Worm (Caenorhabditis elegans) whole organism, early embryonic: ENCODE results near the gene cyp-14A1.

Experiments
- B0310.2 ChIP-seq: sonication (generic microtip); optimal IDR thresholded peaks from 2 replicates; lab custom pipeline; 2016; ENCODE audit warnings: mild to moderate bottlenecking, missing genetic modification characterization, missing compliant biosample characterization
- F13C5.2 ChIP-seq: sonication (generic microtip); optimal IDR thresholded peaks from 2 replicates; lab custom pipeline; 2017; ENCODE audit warnings: mild to moderate bottlenecking, missing genetic modification characterization, inconsistent platforms, missing compliant biosample characterization
- aly-1 ChIP-seq: sonication (generic microtip); optimal IDR thresholded peaks from 2 replicates; lab custom pipeline; 2016; ENCODE audit warnings: missing genetic modification characterization, missing compliant biosample characterization
- ama-1 ChIP-seq: fragments of 150-350 bp; optimal IDR thresholded peaks from 2 replicates; lab custom pipeline; 2014
- ceh-13 ChIP-seq: fragments of 200-800 bp; sonication (Bioruptor generic); optimal IDR thresholded peaks from 2 replicates; lab custom pipeline; 2018; ENCODE audit warnings: mild to moderate bottlenecking, missing genetic modification characterization, missing compliant biosample characterization
- ceh-36 ChIP-seq: sonication (generic microtip); optimal IDR thresholded peaks from 2 replicates; lab custom pipeline; 2016; ENCODE audit warnings: missing genetic modification characterization, inconsistent platforms, missing compliant biosample characterization
- ets-7 ChIP-seq: sonication (generic microtip); optimal IDR thresholded peaks from 2 replicates; lab custom pipeline; 2016; ENCODE audit warnings: missing genotype, missing genetic modification characterization, missing compliant biosample characterization
- flt-1 ChIP-seq: fragments of 200-800 bp; sonication (Bioruptor generic); IDR thresholded peaks from 2 replicates; pipeline ENCODE4 v1.3.6; 2022; ENCODE audit warnings: missing genetic modification characterization, missing compliant biosample characterization
- hmbx-1 ChIP-seq: sonication (generic microtip); optimal IDR thresholded peaks from 2 replicates; lab custom pipeline; 2016; ENCODE audit warnings: mild to moderate bottlenecking, missing genetic modification characterization, missing compliant biosample characterization
- hmg-4 ChIP-seq: fragments of 200-800 bp; sonication (Bioruptor generic); optimal IDR thresholded peaks from 2 replicates; lab custom pipeline; 2018; ENCODE audit warnings: mild to moderate bottlenecking, missing genetic modification characterization, missing compliant biosample characterization
- hnd-1 ChIP-seq: sonication (generic microtip); optimal IDR thresholded peaks from 2 replicates; lab custom pipeline; 2016; ENCODE audit warnings: missing genetic modification characterization, missing compliant biosample characterization
- pes-1 ChIP-seq: fragments of 200-800 bp; sonication (Bioruptor generic); IDR thresholded peaks from 2 replicates; pipeline ENCODE4 v1.3.6; 2022; ENCODE audit warnings: missing genetic modification reagents, missing genetic modification characterization, missing compliant biosample characterization
- scrt-1 ChIP-seq: fragments of 200-800 bp; sonication (Bioruptor generic); IDR thresholded peaks from 2 replicates; pipeline ENCODE4 v1.3.6; 2022; ENCODE audit warnings: missing genetic modification characterization, missing compliant biosample characterization
- sea-1 ChIP-seq: fragments of 200-800 bp; sonication (Bioruptor generic); conservative IDR thresholded peaks from 2 replicates; pipeline ENCODE4 v1.3.6; 2022; ENCODE audit warnings: missing genetic modification characterization, missing compliant biosample characterization
- tbx-11 ChIP-seq: fragments of 200-800 bp; sonication (Bioruptor generic); IDR thresholded peaks from 2 replicates; pipeline ENCODE4 v1.3.6; 2022; ENCODE audit warnings: missing genetic modification characterization, missing compliant biosample characterization
- tbx-37 ChIP-seq: fragments of 200-800 bp; sonication (Bioruptor generic); conservative IDR thresholded peaks from 2 replicates; pipeline ENCODE4 v1.3.6; 2022; ENCODE audit warnings: missing genetic modification reagents, missing genetic modification characterization, missing compliant biosample characterization
- tra-4 ChIP-seq: sonication (generic microtip); optimal IDR thresholded peaks from 2 replicates; lab custom pipeline; 2017; ENCODE audit warnings: missing genetic modification characterization, missing compliant biosample characterization

Gene cyp-14A1

DNA sequence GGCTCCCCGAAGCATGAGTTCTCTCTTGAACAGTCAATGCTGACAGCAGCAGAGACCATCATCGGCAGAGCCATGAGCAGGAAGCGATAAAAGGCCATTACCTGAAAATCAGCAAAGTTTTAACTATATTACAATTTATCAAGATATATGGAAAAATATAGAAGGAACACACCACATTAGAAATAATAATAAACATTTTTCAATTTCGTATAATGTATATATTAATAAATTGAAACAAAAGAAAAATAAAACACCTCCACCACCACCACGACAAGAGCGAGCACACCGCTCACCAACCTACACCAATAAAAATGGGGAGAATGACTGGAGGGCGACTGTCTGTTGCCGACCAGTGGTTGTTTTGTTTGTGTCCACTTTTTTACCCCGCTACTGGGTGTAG lies 19.4 kb upstream of the cyp-14A1 start, which contains the start of gene R04D3.2:
Gene R04D3.2 (minus strand): TSS at position 101 of the 400 bp plus-strand sequence.
- TF ChIP-seq hnd-1 (tag; lab: Kevin White, UChicago) (no peak), flt-1 (GFP tag; lab: Robert Waterston, UW) (no peak), tbx-11 (no peak), ama-1 (lab: Kevin White, UChicago) (no peak), hmbx-1 (tag; lab: Kevin White, UChicago) (no peak), ceh-13 (GFP tag; lab: Kevin White, UChicago) (no peak), aly-1 (tag; lab: Kevin White, UChicago) (no peak), sea-1 (GFP tag; lab: Robert Waterston, UW) (no peak), B0310.2 (no peak), ets-7 (tag; lab: Kevin White, UChicago) (no peak), scrt-1 (GFP tag; lab: Robert Waterston, UW) (no peak), hmg-4 (GFP tag; lab: Kevin White, UChicago) (no peak), tra-4 (tag; lab: Kevin White, UChicago) (no peak), tbx-37 (GFP tag; lab: Robert Waterston, UW) (no peak), pes-1 (no peak)

DNA sequence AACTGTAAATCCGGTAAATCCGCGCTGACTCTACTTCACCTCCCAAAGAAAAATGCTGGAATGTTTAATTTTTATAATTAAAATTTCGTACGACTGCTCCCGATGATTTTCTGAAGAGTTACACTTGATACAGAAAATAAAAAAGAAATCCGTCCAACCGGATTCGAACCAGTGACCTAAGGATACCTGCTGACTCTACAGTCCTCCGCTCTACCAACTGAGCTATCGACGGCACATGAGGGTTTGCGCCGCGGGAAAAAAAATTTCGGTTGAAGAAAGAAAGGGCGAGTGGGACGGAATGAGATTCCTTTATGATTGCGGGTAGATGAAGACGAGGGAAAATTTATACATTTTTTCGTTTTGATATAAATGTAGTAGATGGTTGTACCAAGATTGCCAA lies 17.5 kb upstream of the cyp-14A1 start:
- TF ChIP-seq F13C5.2 (tag; lab: Kevin White, UChicago) (no peak), hmbx-1 (tag; lab: Kevin White, UChicago) (no peak), hmg-4 (GFP tag; lab: Kevin White, UChicago) (no peak), sea-1 (GFP tag; lab: Robert Waterston, UW) (no peak), ceh-13 (GFP tag; lab: Kevin White, UChicago) (no peak), pes-1 (no peak), aly-1 (tag; lab: Kevin White, UChicago) (no peak), tbx-11 (no peak), tra-4 (tag; lab: Kevin White, UChicago) (no peak), tbx-37 (GFP tag; lab: Robert Waterston, UW) (no peak), ets-7 (tag; lab: Kevin White, UChicago) (no peak), flt-1 (GFP tag; lab: Robert Waterston, UW) (no peak), ceh-36 (tag; lab: Kevin White, UChicago) (no peak)

DNA sequence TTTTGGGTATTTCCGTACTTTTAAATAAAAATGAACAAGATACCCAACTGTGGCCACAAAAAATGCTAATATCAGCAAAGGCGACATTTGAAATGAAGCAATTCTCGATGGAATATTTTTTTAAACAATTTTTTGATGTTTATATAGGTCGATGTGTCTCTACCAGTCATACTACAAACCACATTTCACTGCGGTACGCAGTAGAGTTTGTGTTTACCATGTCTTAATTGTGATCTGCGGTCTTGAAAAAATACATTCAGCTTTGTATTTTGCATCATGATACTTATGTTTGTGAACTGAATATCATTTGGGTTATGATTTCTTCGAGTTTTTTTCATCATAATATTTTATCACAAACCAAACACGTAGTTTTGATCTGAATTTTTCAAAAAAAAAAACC lies 16.9 kb upstream of the cyp-14A1 start, which contains the start of gene cyp-14A4:
Gene cyp-14A4 (minus strand): TSS at position 107 of the 400 bp plus-strand sequence.
- TF ChIP-seq sea-1 (GFP tag; lab: Robert Waterston, UW) (no peak), tbx-11 (no peak), hmbx-1 (tag; lab: Kevin White, UChicago) (no peak), ama-1 (lab: Kevin White, UChicago) (no peak), ceh-36 (tag; lab: Kevin White, UChicago) (no peak), tra-4 (tag; lab: Kevin White, UChicago) (no peak), F13C5.2 (tag; lab: Kevin White, UChicago) (no peak), ets-7 (tag; lab: Kevin White, UChicago) (no peak), ceh-13 (GFP tag; lab: Kevin White, UChicago) (no peak), pes-1 (no peak), flt-1 (GFP tag; lab: Robert Waterston, UW) (no peak), aly-1 (tag; lab: Kevin White, UChicago) (no peak), hnd-1 (tag; lab: Kevin White, UChicago) (no peak), scrt-1 (GFP tag; lab: Robert Waterston, UW) (no peak), hmg-4 (GFP tag; lab: Kevin White, UChicago) (no peak), tbx-37 (GFP tag; lab: Robert Waterston, UW) (no peak)

DNA sequence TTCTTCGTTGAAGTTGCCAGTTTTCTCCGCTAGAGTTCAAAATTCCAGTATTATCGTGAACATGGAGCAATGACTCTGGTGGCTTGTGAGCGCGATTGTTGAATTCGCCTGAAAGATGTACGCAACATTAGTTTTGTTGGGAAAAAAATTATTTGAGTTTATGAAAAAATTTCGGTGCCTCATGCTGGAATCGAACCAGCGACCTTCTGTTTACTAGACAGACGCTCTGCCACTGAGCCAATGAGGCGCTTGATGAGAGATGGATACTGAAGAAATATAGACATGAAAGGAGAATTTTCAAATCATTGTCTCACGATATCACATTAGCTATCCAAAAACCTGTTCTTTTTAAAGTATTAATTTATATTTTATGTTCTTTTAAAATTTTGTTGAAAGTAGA lies 16.3 kb upstream of the cyp-14A1 start:
- TF ChIP-seq ama-1 (lab: Kevin White, UChicago) (no peak), B0310.2 (no peak), tbx-11 (no peak), sea-1 (GFP tag; lab: Robert Waterston, UW) (no peak), pes-1 (no peak), ets-7 (tag; lab: Kevin White, UChicago) (no peak), scrt-1 (GFP tag; lab: Robert Waterston, UW) (no peak), aly-1 (tag; lab: Kevin White, UChicago) (no peak), tra-4 (tag; lab: Kevin White, UChicago) (no peak), F13C5.2 (tag; lab: Kevin White, UChicago) (no peak), hmg-4 (GFP tag; lab: Kevin White, UChicago) (no peak), ceh-13 (GFP tag; lab: Kevin White, UChicago) (no peak), ceh-36 (tag; lab: Kevin White, UChicago) (no peak), flt-1 (GFP tag; lab: Robert Waterston, UW) (no peak), hnd-1 (tag; lab: Kevin White, UChicago) (no peak), tbx-37 (GFP tag; lab: Robert Waterston, UW) (no peak), hmbx-1 (tag; lab: Kevin White, UChicago) (no peak)

DNA sequence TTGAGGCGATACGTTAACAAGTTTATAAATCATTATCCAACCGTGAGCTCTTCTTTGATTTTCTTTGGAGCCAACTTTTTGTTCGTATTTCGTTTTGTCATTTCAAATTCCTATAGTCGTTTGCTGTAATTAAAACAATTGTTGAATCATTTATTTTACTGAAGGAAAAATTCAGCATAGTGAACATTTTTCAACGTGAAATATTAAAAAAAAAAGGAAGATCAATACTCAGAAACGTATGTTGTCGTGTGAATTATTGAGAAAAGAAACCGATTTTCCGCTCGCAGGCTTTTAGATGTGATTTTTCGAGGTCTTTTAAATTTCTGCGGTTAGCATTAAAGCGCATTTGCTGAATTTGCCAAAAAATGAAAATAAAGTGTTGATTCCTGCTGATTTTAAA lies 11.7 kb upstream of the cyp-14A1 start, which contains the start of gene phf-33:
Gene phf-33 (minus strand): TSS at position 101 of the 400 bp plus-strand sequence.
- TF ChIP-seq hnd-1 (tag; lab: Kevin White, UChicago) = no peak
- TF ChIP-seq hmg-4 (GFP tag; lab: Kevin White, UChicago) = no peak
- TF ChIP-seq hmbx-1 (tag; lab: Kevin White, UChicago) = no peak
- no peak for TF ChIP-seq aly-1 (tag; lab: Kevin White, UChicago)

DNA sequence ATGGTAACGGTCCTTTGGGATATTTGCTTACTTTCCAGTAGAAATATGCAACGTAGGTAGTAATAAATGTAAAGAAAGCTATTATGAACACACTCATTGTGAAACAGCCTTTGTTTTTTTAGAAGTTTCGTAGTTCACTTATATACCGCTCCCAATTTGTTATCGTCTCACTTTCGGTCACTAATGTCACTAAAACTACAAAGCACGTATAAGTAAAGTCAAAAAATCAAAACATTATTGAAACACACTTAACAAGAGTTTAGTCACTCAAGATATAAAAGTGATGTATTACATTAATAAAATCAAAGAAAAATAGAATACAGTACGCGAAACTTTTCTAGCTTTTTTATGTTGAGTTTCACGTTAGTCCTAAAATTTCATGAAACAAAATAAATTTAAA lies 6.9 kb upstream of the cyp-14A1 start, which contains the start of gene cyp-14A3:
Gene cyp-14A3 (minus strand): TSS at position 101 of the 400 bp plus-strand sequence.
- TF ChIP-seq ets-7 (tag; lab: Kevin White, UChicago) (no peak), ceh-13 (GFP tag; lab: Kevin White, UChicago) (no peak), tra-4 (tag; lab: Kevin White, UChicago) (no peak), hmg-4 (GFP tag; lab: Kevin White, UChicago) (no peak), aly-1 (tag; lab: Kevin White, UChicago) (no peak), tbx-11 (no peak), scrt-1 (GFP tag; lab: Robert Waterston, UW) (no peak), F13C5.2 (tag; lab: Kevin White, UChicago) (no peak), tbx-37 (GFP tag; lab: Robert Waterston, UW) (no peak), B0310.2 (no peak), pes-1 (no peak), sea-1 (GFP tag; lab: Robert Waterston, UW) (no peak), ceh-36 (tag; lab: Kevin White, UChicago) (no peak), hnd-1 (tag; lab: Kevin White, UChicago) (no peak), ama-1 (lab: Kevin White, UChicago) (no peak), hmbx-1 (tag; lab: Kevin White, UChicago) (no peak), flt-1 (GFP tag; lab: Robert Waterston, UW) (no peak)
